Worm (Caenorhabditis elegans): ENCODE data around the gene Y25C1A.13.

ce11 chrII:3110099-3110498 lies 948 bp downstream of the Y25C1A.13 start:
- TF ChIP-seq lin-13 (GFP tag; optimal IDR thresholded peaks at IDR 0.05) (no peak), blmp-1 (tag; optimal IDR thresholded peaks at IDR 0.05) (no peak), lin-39 (tag; optimal IDR thresholded peaks at IDR 0.05) (no peak), mdl-1 (tag; optimal IDR thresholded peaks at IDR 0.05) (no peak), lsy-2 (tag; optimal IDR thresholded peaks at IDR 0.05) (no peak), fkh-4 (tag; optimal IDR thresholded peaks at IDR 0.05; ENCODE audit: borderline replicate concordance) (no peak)

All from whole organism, L1 larva.